Fruit fly (Drosophila melanogaster) whole organism, embryonic: ENCODE data around the gene Vti1b.

ENCODE experiments used
- Awh ChIP-seq: fragments of 200-800 bp; sonication (Bioruptor generic); IDR thresholded peaks from 2 replicates; pipeline ENCODE4, ENCODE4 v1.3.6; 2022; ENCODE audit warnings: missing biosample characterization, missing genetic modification characterization
- CG10979 ChIP-seq: fragments of 200-800 bp; sonication (Bioruptor generic); optimal IDR thresholded peaks from 2 replicates; lab custom pipeline; 2018; ENCODE audit warnings: missing biosample characterization, mild to moderate bottlenecking, missing genetic modification characterization, moderate library complexity
- CG11247 ChIP-seq: fragments of 200-800 bp; sonication (Bioruptor generic); IDR thresholded peaks from 2 replicates; pipeline ENCODE4 v1.3.6; 2022; ENCODE audit warnings: missing biosample characterization, missing genetic modification characterization
- CG1233 ChIP-seq: fragments of 200-800 bp; sonication (Bioruptor generic); optimal IDR thresholded peaks from 4 replicates; lab custom pipeline; 2018; ENCODE audit warnings: missing biosample characterization, mild to moderate bottlenecking, missing genetic modification characterization
- CG12769 ChIP-seq: fragments of 200-800 bp; sonication (Bioruptor generic); optimal IDR thresholded peaks from 2 replicates; lab custom pipeline; 2019; ENCODE audit warnings: missing biosample characterization, mild to moderate bottlenecking, missing genetic modification characterization, moderate library complexity
- CG1647 ChIP-seq: fragments of 200-800 bp; sonication (Bioruptor generic); optimal IDR thresholded peaks from 3 replicates; lab custom pipeline; 2016; ENCODE audit warnings: missing biosample characterization, missing genetic modification characterization
- CG17829 ChIP-seq: fragments of 200-800 bp; optimal IDR thresholded peaks from 2 replicates; lab custom pipeline; 2019; ENCODE audit warnings: missing biosample characterization, mild to moderate bottlenecking, missing genetic modification characterization, moderate library complexity
- CG5180 ChIP-seq: fragments of 200-800 bp; sonication (Bioruptor generic); optimal IDR thresholded peaks from 3 replicates; lab custom pipeline; 2017; ENCODE audit warnings: missing biosample characterization, missing genetic modification characterization, mild to moderate bottlenecking, moderate library complexity, missing genetic modification reagents
- CG6854 ChIP-seq: fragments of 200-800 bp; sonication (Bioruptor generic); optimal IDR thresholded peaks from 3 replicates; lab custom pipeline; 2017; ENCODE audit warnings: missing biosample characterization, mild to moderate bottlenecking, missing genetic modification characterization
- CG7786 ChIP-seq: fragments of 200-800 bp; sonication (Bioruptor generic); optimal IDR thresholded peaks from 2 replicates; lab custom pipeline; 2016; ENCODE audit warnings: missing biosample characterization, missing genetic modification characterization
- CG8281 ChIP-seq: fragments of 200-800 bp; sonication (Bioruptor generic); optimal IDR thresholded peaks from 2 replicates; lab custom pipeline; 2018; ENCODE audit warnings: missing biosample characterization, mild to moderate bottlenecking, missing genetic modification characterization, moderate library complexity
- CG8765 ChIP-seq: fragments of 200-800 bp; sonication (Bioruptor generic); IDR thresholded peaks from 2 replicates; pipeline ENCODE4 v1.3.6; 2022; ENCODE audit warnings: missing biosample characterization, missing genetic modification characterization
- CTCF ChIP-seq: fragments of 200-800 bp; sonication (Bioruptor generic); optimal IDR thresholded peaks from 2 replicates; lab custom pipeline; 2017; ENCODE audit warnings: missing biosample characterization, mild to moderate bottlenecking, missing genetic modification characterization, moderate library complexity
- Drgx ChIP-seq: fragments of 200-800 bp; sonication (Bioruptor generic); IDR thresholded peaks from 2 replicates; pipeline ENCODE4 v1.3.6; 2022; ENCODE audit warnings: missing biosample characterization, missing genetic modification characterization
- E2f1 ChIP-seq: fragments of 200-800 bp; sonication (Bioruptor generic); IDR thresholded peaks from 2 replicates; pipeline ENCODE4 v1.3.6; 2022; ENCODE audit warnings: missing biosample characterization, missing genetic modification characterization
- Fer3 ChIP-seq: fragments of 200-800 bp; sonication (Bioruptor generic); optimal IDR thresholded peaks from 2 replicates; lab custom pipeline; 2018; ENCODE audit warnings: missing biosample characterization, mild to moderate bottlenecking, missing genetic modification characterization, moderate library complexity
- GATAe ChIP-seq: fragments of 200-800 bp; sonication (Bioruptor generic); conservative IDR thresholded peaks from 2 replicates; pipeline ENCODE4 v1.3.6; 2022; ENCODE audit warnings: missing biosample characterization, missing genetic modification characterization
- Gsc ChIP-seq: fragments of 200-800 bp; sonication (Bioruptor generic); IDR thresholded peaks from 2 replicates; pipeline ENCODE4 v1.3.6; 2022; ENCODE audit warnings: missing biosample characterization, missing genetic modification characterization
- Gug ChIP-seq: fragments of 200-800 bp; sonication (Bioruptor generic); IDR thresholded peaks from 4 replicates; pipeline ENCODE4 v1.3.6; 2022; ENCODE audit warnings: missing biosample characterization, missing genetic modification characterization
- Med ChIP-seq: fragments of 200-800 bp; sonication (Bioruptor generic); peaks from one replicate; lab custom pipeline; 2016; ENCODE audit warnings: missing biosample characterization, missing genetic modification characterization, mild to moderate bottlenecking, inconsistent platforms, moderate library complexity
- Pdp1 ChIP-seq, 2 experiments: fragments of 200-800 bp; sonication (Bioruptor generic); optimal IDR thresholded peaks; 3 replicates each; lab custom pipeline; 2016; ENCODE audit warnings: missing biosample characterization in 2 of 2, missing genetic modification characterization in 2 of 2, mild to moderate bottlenecking in 1 of 2, moderate library complexity in 1 of 2
- Sry-β ChIP-seq: fragments of 200-800 bp; sonication (Bioruptor generic); optimal IDR thresholded peaks from 2 replicates; lab custom pipeline; 2018; ENCODE audit warnings: missing biosample characterization, mild to moderate bottlenecking, missing genetic modification characterization, moderate library complexity
- Vsx1 ChIP-seq: fragments of 200-800 bp; sonication (Bioruptor generic); optimal IDR thresholded peaks from 2 replicates; lab custom pipeline; 2017; ENCODE audit warnings: missing biosample characterization, mild to moderate bottlenecking, missing genetic modification characterization, missing genetic modification reagents
- Xrp1 ChIP-seq: fragments of 200-800 bp; sonication (Bioruptor generic); IDR thresholded peaks from 2 replicates; pipeline ENCODE4 v1.3.6; 2022; ENCODE audit warnings: missing biosample characterization, missing genetic modification characterization
- az2 ChIP-seq: fragments of 200-800 bp; sonication (Bioruptor generic); optimal IDR thresholded peaks from 3 replicates; lab custom pipeline; 2016; ENCODE audit warnings: missing biosample characterization, missing genetic modification characterization
- bbx ChIP-seq: fragments of 200-800 bp; sonication (Bioruptor generic); IDR thresholded peaks from 2 replicates; pipeline ENCODE4 v1.3.6; 2022; ENCODE audit warnings: missing biosample characterization, missing genetic modification characterization; ENCODE audit not compliant: partially characterized antibody
- chinmo ChIP-seq: fragments of 200-800 bp; sonication (Bioruptor generic); IDR thresholded peaks from 4 replicates; pipeline ENCODE4 v1.3.6; 2022; ENCODE audit warnings: missing biosample characterization, missing genetic modification characterization; ENCODE audit not compliant: partially characterized antibody
- gcm2 ChIP-seq: fragments of 200-800 bp; sonication (Bioruptor generic); optimal IDR thresholded peaks from 2 replicates; lab custom pipeline; 2016; ENCODE audit warnings: missing biosample characterization, missing genetic modification characterization
- hkb ChIP-seq, 2 experiments: fragments of 200-800 bp in 1 of 2; fragments of >200 bp in 1 of 2; sonication (Bioruptor generic) in 1 of 2; IDR thresholded peaks in 1 of 2; optimal IDR thresholded peaks in 1 of 2; 2 replicates each; pipeline versions ENCODE4 v1.3.6 to Lab custom; 2017 to 2022; ENCODE audit warnings: missing biosample characterization in 1 of 2, missing genetic modification characterization in 1 of 2
- insv ChIP-seq, 2 experiments: fragments of 200-800 bp; sonication (Bioruptor generic); optimal IDR thresholded peaks; 3 replicates each; lab custom pipeline; 2016 to 2018; ENCODE audit warnings: missing biosample characterization in 2 of 2, missing genetic modification characterization in 2 of 2
- kni ChIP-seq: fragments of 200-800 bp; sonication (Bioruptor generic); optimal IDR thresholded peaks from 3 replicates; lab custom pipeline; 2017; ENCODE audit warnings: mild to moderate bottlenecking, missing biosample characterization, missing genetic modification reagents, missing genetic modification characterization
- lab ChIP-seq: fragments of 200-800 bp; sonication (Bioruptor generic); optimal IDR thresholded peaks from 3 replicates; lab custom pipeline; 2017; ENCODE audit warnings: missing biosample characterization, missing genetic modification characterization, mild to moderate bottlenecking, moderate library complexity, missing genetic modification reagents
- lov ChIP-seq, 2 experiments: fragments of 200-800 bp in 1 of 2; fragments of >200 bp in 1 of 2; sonication (Bioruptor generic) in 1 of 2; IDR thresholded peaks in 1 of 2; optimal IDR thresholded peaks in 1 of 2; 2 replicates in 1 of 2; 3 replicates in 1 of 2; pipeline versions ENCODE4 v1.3.6 to Lab custom; 2017 to 2022; ENCODE audit warnings: missing biosample characterization in 1 of 2, missing genetic modification characterization in 1 of 2
- nerfin-2 ChIP-seq: fragments of 200-800 bp; sonication (Bioruptor generic); IDR thresholded peaks from 2 replicates; pipeline ENCODE4 v1.3.6; 2022; ENCODE audit warnings: missing biosample characterization, missing genetic modification characterization; ENCODE audit not compliant: partially characterized antibody
- p53 ChIP-seq: fragments of 200-800 bp; sonication (Bioruptor generic); optimal IDR thresholded peaks from 2 replicates; lab custom pipeline; 2016; ENCODE audit warnings: missing biosample characterization, missing genetic modification characterization
- pnt ChIP-seq: fragments of 200-800 bp; sonication (Bioruptor generic); optimal IDR thresholded peaks from 3 replicates; lab custom pipeline; 2016; ENCODE audit warnings: missing biosample characterization, missing genetic modification characterization
- prd ChIP-seq, 3 experiments: fragments of >200 bp in 2 of 3; fragments of 200-800 bp in 1 of 3; sonication (Bioruptor generic) in 1 of 3; optimal IDR thresholded peaks in 2 of 3; IDR thresholded peaks in 1 of 3; 2 replicates in 2 of 3; 3 replicates in 1 of 3; pipeline versions ENCODE4 v1.3.6 to Lab custom; 2017 to 2022; ENCODE audit warnings: missing biosample characterization in 1 of 3, missing genetic modification characterization in 1 of 3
- ranshi ChIP-seq: fragments of 200-800 bp; sonication (Bioruptor generic); IDR thresholded peaks from 2 replicates; pipeline ENCODE4 v1.3.6; 2022; ENCODE audit warnings: missing biosample characterization, missing genetic modification characterization
- sens ChIP-seq: fragments of 200-800 bp; sonication (Bioruptor generic); peaks from one replicate; lab custom pipeline; 2016; ENCODE audit warnings: missing biosample characterization, missing genetic modification characterization
- sens-2 ChIP-seq: fragments of 200-800 bp; sonication (Bioruptor generic); IDR thresholded peaks from 2 replicates; pipeline ENCODE4 v1.3.6; 2022; ENCODE audit warnings: missing biosample characterization, missing genetic modification characterization
- sob ChIP-seq: fragments of 200-800 bp; sonication (Bioruptor generic); IDR thresholded peaks from 2 replicates; pipeline ENCODE4 v1.3.6; 2022; ENCODE audit warnings: missing biosample characterization, missing genetic modification characterization
- ssp ChIP-seq: fragments of 200-800 bp; sonication (Bioruptor generic); IDR thresholded peaks from 2 replicates; pipeline ENCODE4 v1.3.6; 2022; ENCODE audit warnings: missing biosample characterization, missing genetic modification characterization
- sug ChIP-seq: fragments of 200-800 bp; optimal IDR thresholded peaks from 2 replicates; lab custom pipeline; 2019; ENCODE audit warnings: missing biosample characterization, mild to moderate bottlenecking, missing genetic modification characterization, moderate library complexity
- tap ChIP-seq: fragments of 200-800 bp; optimal IDR thresholded peaks from 3 replicates; lab custom pipeline; 2019; ENCODE audit warnings: missing biosample characterization, mild to moderate bottlenecking, missing genetic modification characterization, moderate library complexity
- twi ChIP-seq: fragments of 200-800 bp; optimal IDR thresholded peaks from 2 replicates; lab custom pipeline; 2019; ENCODE audit warnings: missing biosample characterization, mild to moderate bottlenecking, missing genetic modification characterization, moderate library complexity
- vvl ChIP-seq: fragments of 200-800 bp; sonication (Bioruptor generic); IDR thresholded peaks from 2 replicates; pipeline ENCODE4 v1.3.6; 2022; ENCODE audit warnings: missing biosample characterization, missing genetic modification characterization

Gene Vti1b

DNA sequence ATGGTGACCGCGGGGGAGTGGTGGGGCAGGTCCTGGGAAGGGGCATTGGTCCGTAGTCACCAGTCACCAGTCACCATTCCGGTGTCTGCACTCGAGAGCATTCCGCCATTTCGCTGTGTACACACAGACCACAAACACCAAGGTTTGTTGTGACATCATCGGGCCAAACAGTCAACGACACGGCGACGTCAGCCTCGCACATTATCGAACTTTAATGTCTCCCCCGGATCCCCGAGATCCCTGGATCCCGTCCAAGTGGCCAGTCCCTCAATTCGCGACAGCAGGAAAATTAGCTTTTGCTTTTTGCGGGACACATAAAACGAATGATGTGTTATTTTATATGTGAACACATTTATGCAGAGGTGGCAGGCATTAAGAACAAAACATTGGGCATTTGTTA is 1.9 kb upstream of the Vti1b start (continued):
- TF ChIP-seq CG1233 (GFP tag; lab: Kevin White, UChicago) (no peak), CG6854 (GFP tag; lab: Kevin White, UChicago) (no peak), az2 (no peak), Sry-β (GFP tag; lab: Kevin White, UChicago) (no peak), CG17829 (no peak), Pdp1 (GFP tag; optimal IDR thresholded peaks at IDR 0.05; lab: Kevin White, UChicago) (peak in 1 of 2 experiments; percentile 20), sug (tag; lab: Kevin White, UChicago) (no peak), pnt (GFP tag; lab: Kevin White, UChicago) (no peak), CG7786 (GFP tag; lab: Kevin White, UChicago) (no peak), CG12769 (tag; lab: Kevin White, UChicago) (peak; percentile 91), bbx (GFP tag; lab: Robert Waterston, UW) (no peak), CG1647 (GFP tag; lab: Kevin White, UChicago) (no peak), gcm2 (no peak), p53 (GFP tag; lab: Kevin White, UChicago) (no peak), Gsc (GFP tag; lab: Robert Waterston, UW) (no peak), chinmo (GFP tag; lab: Robert Waterston, UW) (no peak)
- TF ChIP-seq, all 482 proteins: peak for 4

- peak; percentile 38 for TF ChIP-seq Med (GFP tag; lab: Kevin White, UChicago)
- no peak for TF ChIP-seq CG10979 (tag; lab: Kevin White, UChicago)
Measured at dm6 chr3R:18395694-18396093, 1.1 kb upstream of the Vti1b start.

- TF ChIP-seq nerfin-2 (GFP tag; lab: Robert Waterston, UW), result no peak
- peak; percentile 46; the same call in 1 of the 2 replicates for TF ChIP-seq Awh (GFP tag; lab: Robert Waterston, UW)
- TF ChIP-seq lab (GFP tag; lab: Kevin White, UChicago), result peak; percentile 45
- TF ChIP-seq tap (tag; lab: Kevin White, UChicago), result no peak
- no peak for TF ChIP-seq lov (optimal IDR thresholded peaks at IDR 0.05; lab: Kevin White, UChicago)
- TF ChIP-seq lov (GFP tag; IDR thresholded peaks at IDR 0.05; lab: Robert Waterston, UW), result peak; percentile 51; the same call in 1 of the 3 replicates
- TF ChIP-seq twi, result no peak
- TF ChIP-seq hkb (optimal IDR thresholded peaks at IDR 0.05; lab: Kevin White, UChicago), result no peak
- peak; percentile 65 for TF ChIP-seq hkb (GFP tag; IDR thresholded peaks at IDR 0.05; lab: Robert Waterston, UW)
- TF ChIP-seq sob (GFP tag; lab: Robert Waterston, UW), result peak; percentile 31; the same call in 1 of the 2 replicates
- peak in 1 of 2 experiments; percentile 89 for TF ChIP-seq Pdp1 (GFP tag; optimal IDR thresholded peaks at IDR 0.05; lab: Kevin White, UChicago)
- TF ChIP-seq CG11247, result peak; percentile 44
- TF ChIP-seq vvl, result no peak
- TF ChIP-seq CG8281 (tag; lab: Kevin White, UChicago), result peak; percentile 3
- TF ChIP-seq GATAe (GFP tag; lab: Robert Waterston, UW), result no peak
- TF ChIP-seq Xrp1 (GFP tag; lab: Robert Waterston, UW), result no peak
- 0 out of 4 replicates have a peak, but pooled peaks have one; percentile 5 for TF ChIP-seq Gug
- TF ChIP-seq Drgx (GFP tag; lab: Robert Waterston, UW), result peak; percentile 53
- peak; percentile 44; the same call in 1 of the 2 replicates for TF ChIP-seq ranshi (GFP tag; lab: Robert Waterston, UW)
- TF ChIP-seq kni (GFP tag; lab: Kevin White, UChicago), result no peak
- TF ChIP-seq prd (optimal IDR thresholded peaks at IDR 0.05; lab: Kevin White, UChicago), result no peak
- peak; percentile 9; the same call in 1 of the 3 replicates for TF ChIP-seq prd (GFP tag; IDR thresholded peaks at IDR 0.05; lab: Robert Waterston, UW)
- TF ChIP-seq Vsx1, result peak; percentile 85
- TF ChIP-seq sens-2 (GFP tag; lab: Robert Waterston, UW), result peak; percentile 57
- TF ChIP-seq Fer3 (tag; lab: Kevin White, UChicago), result no peak
- peak; percentile 58; the same call in 1 of the 2 replicates for TF ChIP-seq CG8765
- TF ChIP-seq CTCF, result no peak
- no peak for TF ChIP-seq CG5180
- TF ChIP-seq E2f1, result peak; percentile 57; the same call in 1 of the 2 replicates
- TF ChIP-seq ssp (GFP tag; lab: Robert Waterston, UW), result no peak
- TF ChIP-seq sens (GFP tag; lab: Kevin White, UChicago), result peak; percentile 2
- no peak for TF ChIP-seq insv (GFP tag; optimal IDR thresholded peaks at IDR 0.05; lab: Kevin White, UChicago)
Measured at dm6 chr3R:18397834-18398378, 1.1 kb downstream of the Vti1b start.
